Worm (Caenorhabditis elegans) whole organism, mixed stage, embryonic: ENCODE measurements around the gene Y116F11B.6.

Experiments used
- M03D4.4 ChIP-seq: sonication (generic microtip); optimal IDR thresholded peaks from 2 replicates; lab custom pipeline; 2017; ENCODE audit warnings: mild to moderate bottlenecking, missing genetic modification characterization, missing compliant biosample characterization
- bed-3 ChIP-seq: fragments of 200-800 bp; sonication (Bioruptor generic); optimal IDR thresholded peaks from 3 replicates; lab custom pipeline; 2018; ENCODE audit warnings: mild to moderate bottlenecking, missing genetic modification characterization, moderate library complexity, missing compliant biosample characterization
- blmp-1 ChIP-seq: fragments of 150-350 bp; optimal IDR thresholded peaks from 2 replicates; lab custom pipeline; 2014; ENCODE audit warnings: missing biosample characterization, missing genetic modification characterization
- ceh-39 ChIP-seq: fragments of 150-350 bp; optimal IDR thresholded peaks from 2 replicates; lab custom pipeline; 2014; ENCODE audit warnings: missing biosample characterization, missing genetic modification characterization
- ceh-43 ChIP-seq: fragments of 200-800 bp; sonication (Bioruptor generic); optimal IDR thresholded peaks from 2 replicates; lab custom pipeline; 2018; ENCODE audit warnings: mild to moderate bottlenecking, missing genetic modification characterization, moderate library complexity, missing compliant biosample characterization
- ceh-83 ChIP-seq: fragments of 200-800 bp; sonication (Bioruptor generic); optimal IDR thresholded peaks from 2 replicates; lab custom pipeline; 2018; ENCODE audit warnings: mild to moderate bottlenecking, missing genetic modification characterization, missing compliant biosample characterization
- ces-1 ChIP-seq: fragments of 150-350 bp; optimal IDR thresholded peaks from 2 replicates; lab custom pipeline; 2014; ENCODE audit warnings: missing biosample characterization, missing genetic modification reagents, missing genetic modification characterization
- cnd-1 ChIP-seq: fragments of 200-800 bp; sonication (Bioruptor generic); optimal IDR thresholded peaks from 2 replicates; lab custom pipeline; 2018; ENCODE audit warnings: mild to moderate bottlenecking, missing genetic modification characterization, missing compliant biosample characterization
- drap-1 ChIP-seq: fragments of 200-800 bp; sonication (Bioruptor generic); optimal IDR thresholded peaks from 3 replicates; lab custom pipeline; 2018; ENCODE audit warnings: mild to moderate bottlenecking, missing genetic modification characterization, missing compliant biosample characterization
- elt-1 ChIP-seq: sonication (generic microtip); optimal IDR thresholded peaks from 2 replicates; lab custom pipeline; 2017; ENCODE audit warnings: missing genetic modification characterization, mild to moderate bottlenecking, missing compliant biosample characterization, antibody characterized with exemption, moderate library complexity, borderline replicate concordance; ENCODE audit not compliant: insufficient read depth
- elt-3 ChIP-seq: fragments of 150-350 bp; optimal IDR thresholded peaks from 2 replicates; lab custom pipeline; 2014; ENCODE audit warnings: missing biosample characterization, missing genetic modification characterization
- flh-1 ChIP-seq: fragments of 200-800 bp; sonication (Bioruptor generic); optimal IDR thresholded peaks from 2 replicates; lab custom pipeline; 2018; ENCODE audit warnings: mild to moderate bottlenecking, missing genetic modification characterization, moderate library complexity, missing compliant biosample characterization
- hlh-1 ChIP-seq: fragments of 150-350 bp; optimal IDR thresholded peaks from 2 replicates; lab custom pipeline; 2014; ENCODE audit warnings: missing biosample characterization, missing genetic modification reagents, missing genetic modification characterization
- lin-13 ChIP-seq: fragments of 150-350 bp; optimal IDR thresholded peaks from 2 replicates; lab custom pipeline; 2014; ENCODE audit warnings: missing biosample characterization, missing genetic modification characterization
- lin-32 ChIP-seq: fragments of 200-800 bp; sonication (Bioruptor generic); optimal IDR thresholded peaks from 2 replicates; lab custom pipeline; 2018; ENCODE audit warnings: mild to moderate bottlenecking, missing genetic modification characterization, missing compliant biosample characterization
- lsy-2 ChIP-seq: fragments of 150-350 bp; optimal IDR thresholded peaks from 2 replicates; lab custom pipeline; 2014; ENCODE audit warnings: missing biosample characterization, missing genetic modification characterization
- mab-5 ChIP-seq: fragments of 150-350 bp; optimal IDR thresholded peaks from 2 replicates; lab custom pipeline; 2014; ENCODE audit warnings: missing biosample characterization, missing genetic modification characterization
- nhr-12 ChIP-seq: fragments of 150-350 bp; optimal IDR thresholded peaks from 2 replicates; lab custom pipeline; 2014; ENCODE audit warnings: missing biosample characterization, missing genetic modification characterization
- nhr-2 ChIP-seq: fragments of 150-350 bp; optimal IDR thresholded peaks from 2 replicates; lab custom pipeline; 2014; ENCODE audit warnings: missing biosample characterization, missing genetic modification characterization
- nhr-237 ChIP-seq: fragments of 150-350 bp; optimal IDR thresholded peaks from 2 replicates; lab custom pipeline; 2014; ENCODE audit warnings: missing biosample characterization, missing genetic modification characterization
- nhr-28 ChIP-seq: fragments of 150-350 bp; optimal IDR thresholded peaks from 2 replicates; lab custom pipeline; 2014; ENCODE audit warnings: missing biosample characterization, missing genetic modification characterization
- pha-4 ChIP-seq: fragments of 150-350 bp; optimal IDR thresholded peaks from 2 replicates; lab custom pipeline; 2018; ENCODE audit warnings: missing biosample characterization, missing genetic modification reagents, missing genetic modification characterization
- sem-2 ChIP-seq: fragments of 200-800 bp; sonication (Bioruptor generic); optimal IDR thresholded peaks from 2 replicates; lab custom pipeline; 2018; ENCODE audit warnings: mild to moderate bottlenecking, missing genetic modification characterization, missing compliant biosample characterization
- unc-120 ChIP-seq: sonication (generic microtip); optimal IDR thresholded peaks from 2 replicates; lab custom pipeline; 2017; ENCODE audit warnings: missing genetic modification characterization, missing compliant biosample characterization; ENCODE audit not compliant: poor library complexity, severe bottlenecking
- unc-39 ChIP-seq: fragments of 150-350 bp; optimal IDR thresholded peaks from 2 replicates; lab custom pipeline; 2014; ENCODE audit warnings: missing biosample characterization, missing genetic modification characterization
- unc-62 ChIP-seq: fragments of 150-350 bp; optimal IDR thresholded peaks from 2 replicates; lab custom pipeline; 2014; ENCODE audit warnings: missing biosample characterization, missing genetic modification reagents, missing genetic modification characterization
- zip-8 ChIP-seq: fragments of 150-350 bp; optimal IDR thresholded peaks from 2 replicates; lab custom pipeline; 2014; ENCODE audit warnings: missing biosample characterization, missing genetic modification characterization
- ztf-11 ChIP-seq: fragments of 150-350 bp; optimal IDR thresholded peaks from 2 replicates; lab custom pipeline; 2014; ENCODE audit warnings: missing biosample characterization, missing genetic modification characterization

The Y116F11B.6 gene

DNA sequence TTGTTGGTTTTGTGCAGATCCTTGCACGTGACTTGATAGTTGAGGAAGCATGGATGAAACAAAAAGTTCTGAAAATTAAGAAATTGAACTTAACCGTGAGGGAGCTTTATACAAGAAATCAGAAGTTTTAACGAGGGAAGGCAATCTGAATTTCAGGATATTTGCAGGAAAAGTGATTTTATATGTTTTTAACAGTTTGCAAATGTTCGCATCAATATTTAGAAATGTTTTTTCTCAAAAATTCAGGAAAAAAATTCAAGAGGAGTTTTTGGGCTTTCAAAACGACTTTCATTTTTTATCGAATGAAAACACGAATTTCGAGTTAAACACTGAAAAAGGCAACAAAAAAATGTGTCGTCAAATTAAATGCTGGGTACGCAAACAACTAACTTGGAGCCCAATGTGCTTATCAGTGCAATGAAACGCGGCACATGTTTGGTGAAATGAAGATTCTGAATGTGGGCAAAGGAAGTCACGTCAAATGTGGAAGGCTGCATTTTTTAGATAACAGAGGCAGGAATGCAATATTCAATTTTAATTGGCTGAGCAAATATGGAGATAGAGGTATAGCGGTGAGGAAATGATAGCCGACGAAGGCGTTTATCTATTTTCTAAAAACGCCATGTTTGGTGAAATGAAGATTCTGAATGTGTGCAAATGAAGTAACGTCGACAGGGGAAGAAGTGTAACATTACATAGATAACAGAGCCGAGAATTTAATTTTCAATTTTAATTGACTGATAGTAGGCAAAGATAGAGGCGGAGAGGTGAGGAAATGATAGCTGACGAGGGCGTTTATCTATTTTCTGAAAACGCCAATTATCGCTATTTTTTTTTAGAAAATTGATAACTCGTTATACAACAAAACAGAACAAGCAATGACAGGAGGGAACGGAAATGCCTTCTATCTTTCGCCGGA lies at the start of gene Y116F11B.6:
Gene Y116F11B.6, minus strand, starts transcription at position 51 of the 919 bp plus-strand sequence.
- TF ChIP-seq elt-1 (tag; lab: Kevin White, UChicago) (no peak), nhr-237 (tag; lab: Kevin White, UChicago) (no peak), lin-13 (tag; lab: Kevin White, UChicago) (no peak), flh-1 (GFP tag; lab: Kevin White, UChicago) (no peak), drap-1 (GFP tag; lab: Kevin White, UChicago) (no peak), unc-62 (GFP tag; lab: Kevin White, UChicago) (no peak), nhr-2 (tag; lab: Kevin White, UChicago) (no peak), ces-1 (GFP tag; lab: Kevin White, UChicago) (no peak), ceh-39 (tag; lab: Kevin White, UChicago) (no peak), lsy-2 (tag; lab: Kevin White, UChicago) (no peak), elt-3 (no peak), ceh-43 (GFP tag; lab: Kevin White, UChicago) (no peak)

DNA sequence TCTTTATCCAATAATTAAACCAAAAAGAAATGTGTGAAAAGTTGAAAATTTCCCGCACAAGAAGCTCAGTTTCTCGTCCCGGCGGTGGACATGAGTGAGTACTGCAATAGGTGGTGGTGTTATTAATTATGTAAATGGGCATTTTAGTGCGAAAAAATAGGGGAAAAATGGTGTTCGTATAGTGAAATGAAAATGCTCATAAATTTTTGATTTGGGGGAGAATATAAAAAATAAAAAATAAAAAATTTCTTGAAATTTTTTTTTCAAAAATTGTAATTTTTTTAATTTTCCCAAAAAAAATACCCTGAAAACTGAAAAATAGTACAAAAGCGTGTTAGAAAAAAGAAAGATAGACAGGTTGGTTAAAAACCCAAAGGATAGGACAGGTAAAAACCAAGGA lies 49.5 kb upstream of the Y116F11B.6 start, which contains the start of gene gly-4:
Gene gly-4, minus strand, starts transcription at position 101 of the 400 bp plus-strand sequence.
- no peak for TF ChIP-seq nhr-28
- no peak for TF ChIP-seq cnd-1 (tag; lab: Kevin White, UChicago)
- TF ChIP-seq lin-32 (GFP tag; lab: Kevin White, UChicago), result no peak
- no peak for TF ChIP-seq hlh-1 (tag; lab: Kevin White, UChicago)
- TF ChIP-seq ces-1 (GFP tag; lab: Kevin White, UChicago), result no peak
- no peak for TF ChIP-seq sem-2
- TF ChIP-seq mab-5, result no peak
- no peak for TF ChIP-seq ceh-39 (tag; lab: Kevin White, UChicago)
- TF ChIP-seq unc-120 (tag; lab: Kevin White, UChicago), result no peak
- TF ChIP-seq ztf-11 (tag; lab: Kevin White, UChicago), result no peak
- TF ChIP-seq, all 35 proteins: peak for 0

DNA sequence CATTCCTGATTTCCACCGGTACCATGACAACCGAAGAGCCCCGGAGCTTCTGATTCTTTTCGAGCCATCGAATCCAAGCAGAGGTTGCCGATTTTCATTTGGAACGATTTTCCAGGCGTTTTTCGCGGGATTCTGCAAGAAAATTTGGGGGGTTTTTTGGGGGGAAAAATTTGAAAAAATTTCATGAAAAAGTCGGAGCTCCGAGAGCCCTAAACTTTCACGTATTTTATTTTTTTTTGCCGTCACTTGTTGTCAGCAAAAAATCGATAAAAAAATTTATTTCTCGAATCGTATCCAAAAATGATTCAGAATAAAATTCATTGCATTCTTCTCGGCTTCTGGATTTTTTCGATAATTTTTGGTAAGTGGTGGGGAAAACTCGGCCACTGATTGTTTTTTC lies 37.1 kb upstream of the Y116F11B.6 start, which contains the start of gene Y116F11B.13:
Gene Y116F11B.13, plus strand, starts transcription at position 301 of the 400 bp plus-strand sequence.
- no peak for TF ChIP-seq zip-8 (tag; lab: Kevin White, UChicago)
- no peak for TF ChIP-seq M03D4.4 (tag; lab: Kevin White, UChicago)
- no peak for TF ChIP-seq pha-4 (tag; lab: Kevin White, UChicago)
- TF ChIP-seq lin-13 (tag; lab: Kevin White, UChicago), result no peak
- TF ChIP-seq nhr-237 (tag; lab: Kevin White, UChicago), result no peak
- no peak for TF ChIP-seq sem-2
- no peak for TF ChIP-seq lsy-2 (tag; lab: Kevin White, UChicago)
- no peak for TF ChIP-seq flh-1 (GFP tag; lab: Kevin White, UChicago)
- no peak for TF ChIP-seq ceh-83 (GFP tag; lab: Kevin White, UChicago)
- no peak for TF ChIP-seq ceh-43 (GFP tag; lab: Kevin White, UChicago)

DNA sequence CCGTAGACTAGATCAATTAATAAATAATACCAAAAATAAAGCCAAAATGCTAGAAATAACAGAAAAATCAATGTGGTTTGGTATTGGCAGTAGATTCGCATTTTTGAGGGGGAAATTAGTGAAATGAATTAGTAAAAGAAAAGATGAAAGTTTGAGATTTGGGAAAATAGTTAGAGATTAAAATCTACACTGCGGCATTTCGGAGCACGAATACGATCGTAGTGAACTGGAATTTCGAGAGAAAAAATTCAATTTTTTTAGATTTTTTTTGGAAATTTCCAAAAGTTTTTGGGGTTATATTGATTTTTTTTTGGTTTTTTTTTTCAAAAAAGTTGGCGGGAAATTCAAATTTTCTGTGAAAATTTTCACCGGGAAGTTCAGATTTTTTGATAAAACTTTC lies 22.1 kb upstream of the Y116F11B.6 start, which contains the start of gene Y116F11B.9:
Gene Y116F11B.9, minus strand, starts transcription at position 101 of the 400 bp plus-strand sequence.
- TF ChIP-seq unc-39 (no peak), nhr-12 (no peak), zip-8 (tag; lab: Kevin White, UChicago) (no peak), lin-32 (GFP tag; lab: Kevin White, UChicago) (no peak), cnd-1 (tag; lab: Kevin White, UChicago) (no peak), ces-1 (GFP tag; lab: Kevin White, UChicago) (no peak), lin-13 (tag; lab: Kevin White, UChicago) (no peak), mab-5 (no peak), blmp-1 (no peak)
- TF ChIP-seq, all 35 proteins: peak for 0

DNA sequence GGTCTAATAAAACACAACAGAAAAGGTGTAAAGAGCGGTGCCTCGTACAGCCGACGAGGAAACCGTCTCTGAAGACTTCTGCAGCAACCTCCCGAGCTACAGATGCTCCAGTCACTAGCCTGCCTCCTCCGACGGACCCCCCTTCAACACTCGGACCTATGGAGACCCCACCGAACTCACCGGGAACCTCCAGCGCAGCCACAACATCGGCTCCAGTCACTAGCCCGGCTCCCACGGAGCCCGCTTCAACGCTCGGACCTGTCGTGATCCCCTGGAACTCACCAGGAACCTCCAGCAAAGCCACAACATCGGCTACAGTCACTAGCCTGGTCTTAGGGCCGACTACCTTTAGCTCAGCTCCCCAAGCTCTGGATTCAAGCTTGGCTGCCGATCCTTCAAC lies 14.4 kb upstream of the Y116F11B.6 start:
- TF ChIP-seq bed-3 (GFP tag; lab: Kevin White, UChicago) (no peak), elt-1 (tag; lab: Kevin White, UChicago) (no peak), pha-4 (tag; lab: Kevin White, UChicago) (no peak), M03D4.4 (tag; lab: Kevin White, UChicago) (no peak)
